Worm (Caenorhabditis elegans): ENCODE data around the gene skr-18.
A peak's percentile ranks its signal among the peaks of the same experiment; 100 is the strongest.

Gene skr-18

DNA sequence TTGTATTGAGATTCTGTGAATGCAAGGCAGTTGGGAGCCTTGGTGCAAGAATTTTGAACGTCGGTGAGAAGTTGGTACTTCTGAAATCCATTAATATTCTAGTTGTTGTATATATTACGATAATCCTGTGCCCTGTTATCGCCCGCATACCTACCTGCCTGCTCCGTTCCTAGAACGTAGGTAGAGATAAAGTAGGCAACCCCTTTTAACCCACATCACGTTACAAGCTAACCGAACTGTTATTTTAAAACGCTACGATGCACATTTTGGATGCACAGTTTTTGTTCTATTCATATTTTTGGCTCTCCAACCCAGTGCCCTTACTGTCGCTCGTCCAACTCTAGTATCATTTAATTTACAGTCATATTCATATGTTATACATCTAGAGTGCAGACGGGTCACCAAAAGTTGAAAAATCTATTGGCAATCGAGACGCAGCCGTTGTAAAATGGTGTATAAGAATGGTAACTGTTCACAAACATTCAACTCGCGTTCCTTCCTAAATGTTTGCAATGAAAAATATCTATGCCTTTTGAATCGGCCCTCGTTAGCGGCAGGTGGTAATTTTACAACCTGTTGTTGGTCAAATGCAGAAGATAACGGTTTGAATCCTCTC is 40.8 kb downstream of the skr-18 start:
- no peak for TF ChIP-seq sem-4 (tag; optimal IDR thresholded peaks at IDR 0.05)
- no peak for TF ChIP-seq nhr-21 (tag; optimal IDR thresholded peaks at IDR 0.05)
- no peak for TF ChIP-seq nhr-6 (tag; optimal IDR thresholded peaks at IDR 0.05)
- TF ChIP-seq R02D3.7 (tag; optimal IDR thresholded peaks at IDR 0.05) = no peak
- TF ChIP-seq nhr-237 (tag; optimal IDR thresholded peaks at IDR 0.05) = no peak
- no peak for TF ChIP-seq F13H6.1 (tag; optimal IDR thresholded peaks at IDR 0.05)
- no peak for TF ChIP-seq ceh-16 (tag; optimal IDR thresholded peaks at IDR 0.05)
- TF ChIP-seq Y55F3AM.14 (GFP tag; optimal IDR thresholded peaks at IDR 0.05) = no peak
- TF ChIP-seq sma-3 (GFP tag; optimal IDR thresholded peaks at IDR 0.05) = no peak
- TF ChIP-seq gmeb-1 (tag; optimal IDR thresholded peaks at IDR 0.05) = no peak

DNA sequence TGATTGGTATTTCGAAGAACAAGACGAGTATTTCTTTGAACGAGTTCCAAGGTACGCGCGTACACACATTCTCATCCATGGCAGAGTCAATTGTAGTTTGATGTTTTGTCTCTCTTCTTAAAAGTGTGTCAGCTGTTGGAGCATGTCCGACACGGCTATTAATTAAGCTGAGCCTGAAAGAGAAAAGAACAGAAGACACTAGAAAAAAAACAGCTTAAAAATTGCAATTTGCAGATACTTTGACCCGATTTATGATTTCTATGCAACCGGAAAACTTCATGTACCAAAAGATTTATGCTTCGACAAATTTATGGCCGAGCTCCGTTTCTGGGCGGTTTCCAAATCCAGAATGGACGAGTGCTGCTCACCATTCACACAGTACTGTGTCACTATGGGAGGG is 45.7 kb downstream of the skr-18 start:
- TF ChIP-seq Y55F3AM.14 (GFP tag; optimal IDR thresholded peaks at IDR 0.05) (no peak), sma-9 (GFP tag; optimal IDR thresholded peaks at IDR 0.05) (no peak), sma-9 (tag; optimal IDR thresholded peaks at IDR 0.05) (no peak), unc-55 (GFP tag; optimal IDR thresholded peaks at IDR 0.05) (no peak), nhr-6 (tag; optimal IDR thresholded peaks at IDR 0.05) (no peak), lsy-2 (tag; optimal IDR thresholded peaks at IDR 0.05) (no peak), lin-39 (tag; optimal IDR thresholded peaks at IDR 0.05) (no peak), blmp-1 (tag; optimal IDR thresholded peaks at IDR 0.05; ENCODE audit: insufficient read depth) (no peak), nhr-21 (tag; optimal IDR thresholded peaks at IDR 0.05) (no peak), ztf-4 (tag; optimal IDR thresholded peaks at IDR 0.05) (no peak), ceh-16 (tag; optimal IDR thresholded peaks at IDR 0.05) (no peak), nhr-12 (tag; optimal IDR thresholded peaks at IDR 0.05) (no peak), ama-1 (optimal IDR thresholded peaks at IDR 0.05) (no peak), lin-11 (tag; optimal IDR thresholded peaks at IDR 0.05) (no peak), mbf-1 (tag; optimal IDR thresholded peaks at IDR 0.05) (no peak), nhr-77 (tag; optimal IDR thresholded peaks at IDR 0.05) (no peak), lin-13 (GFP tag; optimal IDR thresholded peaks at IDR 0.05) (no peak), ceh-82 (tag; optimal IDR thresholded peaks at IDR 0.05) (no peak), zag-1 (tag; optimal IDR thresholded peaks at IDR 0.05) (no peak), nhr-129 (tag; optimal IDR thresholded peaks at IDR 0.05) (no peak)

DNA sequence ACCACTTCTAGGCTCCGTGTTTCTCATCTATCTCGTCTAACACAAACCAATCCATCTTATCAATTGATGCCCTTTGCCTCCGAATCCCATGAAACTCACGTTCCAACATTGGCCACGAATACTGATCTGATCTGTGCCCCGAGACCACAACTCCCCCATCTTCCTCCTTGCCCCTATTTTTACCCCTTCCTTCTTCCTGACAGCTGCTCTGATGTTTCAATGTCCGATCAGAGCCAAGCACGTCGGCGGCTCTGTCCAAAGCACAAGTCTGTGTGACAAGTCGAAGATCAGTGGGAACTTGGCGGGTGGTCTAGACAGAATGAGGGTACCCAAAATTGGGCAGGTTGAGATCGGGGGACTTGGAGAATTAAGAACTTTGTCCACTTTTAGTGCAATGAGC is 48.9 kb downstream of the skr-18 start:
- TF ChIP-seq sma-9 (GFP tag; optimal IDR thresholded peaks at IDR 0.05) (peak; percentile 34), sma-9 (tag; optimal IDR thresholded peaks at IDR 0.05) (no peak), lin-11 (tag; optimal IDR thresholded peaks at IDR 0.05) (no peak)

Data from whole organism, L2 larva.